Fruit fly (Drosophila melanogaster): ENCODE data around the gene jp.

DNA sequence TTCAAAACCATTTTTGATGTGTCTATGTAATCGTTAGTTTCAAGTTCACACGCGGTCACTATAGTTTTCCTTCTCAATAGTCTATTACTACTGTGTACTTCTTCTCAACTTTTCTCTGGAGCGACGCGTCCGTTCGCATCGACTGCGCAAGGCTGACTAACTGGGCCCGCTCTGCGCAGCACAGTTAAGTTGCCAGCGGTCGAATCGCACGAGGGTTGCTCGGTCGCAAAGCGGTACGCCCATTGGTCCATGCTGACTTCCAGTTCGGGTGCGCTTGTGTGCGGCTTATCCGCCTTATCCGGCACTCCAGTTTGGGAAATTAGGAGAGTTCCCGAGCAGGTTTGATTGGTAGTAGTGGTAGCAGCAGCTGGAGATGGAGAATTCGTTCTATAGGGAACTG is 15.0 kb upstream of the jp start, which contains the start of gene gcm:
- TF ChIP-seq h (GFP tag; optimal IDR thresholded peaks at IDR 0.05) (no peak), pan (optimal IDR thresholded peaks at IDR 0.05) (no peak), sage (GFP tag; optimal IDR thresholded peaks at IDR 0.05) (no peak)

Measured in whole organism, wandering third instar larva.